Fruit fly (Drosophila melanogaster) whole organism, embryonic: Measurements from ENCODE around the gene CG12661.

Source experiments
- CG10321 ChIP-seq: fragments of 200-800 bp; sonication (Bioruptor generic); IDR thresholded peaks from 2 replicates; pipeline ENCODE4 v1.3.6; 2022; ENCODE audit warnings: missing biosample characterization, missing genetic modification characterization
- CG11504 ChIP-seq: fragments of 200-800 bp; sonication (Bioruptor generic); optimal IDR thresholded peaks from 3 replicates; lab custom pipeline; 2019; ENCODE audit warnings: missing biosample characterization, mild to moderate bottlenecking, missing genetic modification characterization, moderate library complexity
- CG12942 ChIP-seq: fragments of 200-800 bp; sonication (Bioruptor generic); optimal IDR thresholded peaks from 3 replicates; lab custom pipeline; 2016; ENCODE audit warnings: missing biosample characterization, missing genetic modification characterization
- CG13894 ChIP-seq: fragments of 200-800 bp; sonication (Bioruptor generic); optimal IDR thresholded peaks from 3 replicates; lab custom pipeline; 2018; ENCODE audit warnings: missing biosample characterization, mild to moderate bottlenecking, missing genetic modification characterization, moderate library complexity
- CG15514 ChIP-seq: fragments of 200-800 bp; sonication (Bioruptor generic); optimal IDR thresholded peaks from 3 replicates; lab custom pipeline; 2017; ENCODE audit warnings: missing biosample characterization, missing genetic modification characterization, mild to moderate bottlenecking, moderate library complexity, missing genetic modification reagents
- CG1602 ChIP-seq: fragments of 200-800 bp; sonication (Bioruptor generic); optimal IDR thresholded peaks from 3 replicates; lab custom pipeline; 2016; ENCODE audit warnings: missing biosample characterization, missing genetic modification characterization
- CG17186 ChIP-seq: fragments of 200-800 bp; sonication (Bioruptor generic); optimal IDR thresholded peaks from 3 replicates; lab custom pipeline; 2017; ENCODE audit warnings: missing biosample characterization, missing genetic modification reagents, missing genetic modification characterization
- CG17568 ChIP-seq: fragments of 200-800 bp; sonication (Bioruptor generic); optimal IDR thresholded peaks from 2 replicates; lab custom pipeline; 2018; ENCODE audit warnings: missing biosample characterization, mild to moderate bottlenecking, missing genetic modification characterization, moderate library complexity
- CG18262 ChIP-seq: fragments of 200-800 bp; optimal IDR thresholded peaks from 3 replicates; lab custom pipeline; 2019; ENCODE audit warnings: missing biosample characterization, mild to moderate bottlenecking, missing genetic modification characterization, moderate library complexity
- CG18476 ChIP-seq: fragments of 200-800 bp; sonication (Bioruptor generic); optimal IDR thresholded peaks from 2 replicates; lab custom pipeline; 2016; ENCODE audit warnings: missing biosample characterization, mild to moderate bottlenecking, missing genetic modification characterization
- CG18619 ChIP-seq: fragments of 200-800 bp; sonication (Bioruptor generic); optimal IDR thresholded peaks from 3 replicates; lab custom pipeline; 2017; ENCODE audit warnings: missing biosample characterization, mild to moderate bottlenecking, missing genetic modification characterization
- CG32772 ChIP-seq: fragments of 200-800 bp; sonication (Bioruptor generic); IDR thresholded peaks from 2 replicates; pipeline ENCODE4 v1.3.6; 2022; ENCODE audit warnings: missing biosample characterization, missing genetic modification characterization
- CG33213 ChIP-seq: fragments of 200-800 bp; sonication (Bioruptor generic); optimal IDR thresholded peaks from 3 replicates; lab custom pipeline; 2016; ENCODE audit warnings: missing biosample characterization, missing genetic modification characterization
- CG4360 ChIP-seq: fragments of 200-800 bp; sonication (Bioruptor generic); IDR thresholded peaks from 2 replicates; pipeline ENCODE4 v1.3.6; 2022; ENCODE audit warnings: missing biosample characterization, missing genetic modification characterization
- CG43689 ChIP-seq: fragments of 200-800 bp; sonication (Bioruptor generic); IDR thresholded peaks from 2 replicates; pipeline ENCODE4 v1.3.6; 2022; ENCODE audit warnings: missing biosample characterization, missing genetic modification characterization
- CG8765 ChIP-seq: fragments of 200-800 bp; sonication (Bioruptor generic); IDR thresholded peaks from 2 replicates; pipeline ENCODE4 v1.3.6; 2022; ENCODE audit warnings: missing biosample characterization, missing genetic modification characterization
- CkIIα-i1 ChIP-seq: fragments of 200-800 bp; sonication (Bioruptor generic); IDR thresholded peaks from 2 replicates; pipeline ENCODE4 v1.3.6; 2022; ENCODE audit warnings: missing biosample characterization, missing genetic modification characterization
- Dbx ChIP-seq: fragments of 200-800 bp; sonication (Bioruptor generic); IDR thresholded peaks from 3 replicates; pipeline ENCODE4 v1.3.6; 2022; ENCODE audit warnings: missing biosample characterization, missing genetic modification characterization
- Dek ChIP-seq: fragments of 200-800 bp; sonication (Bioruptor generic); optimal IDR thresholded peaks from 3 replicates; lab custom pipeline; 2019; ENCODE audit warnings: missing biosample characterization, mild to moderate bottlenecking, missing genetic modification characterization, moderate library complexity
- Dp ChIP-seq: fragments of 200-800 bp; sonication (Bioruptor generic); optimal IDR thresholded peaks from 2 replicates; lab custom pipeline; 2018; ENCODE audit warnings: missing biosample characterization, mild to moderate bottlenecking, missing genetic modification characterization, moderate library complexity
- Gug ChIP-seq: fragments of 200-800 bp; sonication (Bioruptor generic); IDR thresholded peaks from 4 replicates; pipeline ENCODE4 v1.3.6; 2022; ENCODE audit warnings: missing biosample characterization, missing genetic modification characterization
- HLH3B ChIP-seq: fragments of 200-800 bp; sonication (Bioruptor generic); IDR thresholded peaks from 2 replicates; pipeline ENCODE4 v1.3.6; 2022; ENCODE audit warnings: missing biosample characterization, missing genetic modification characterization
- Mad ChIP-seq: fragments of 200-800 bp; sonication (Bioruptor generic); optimal IDR thresholded peaks from 2 replicates; lab custom pipeline; 2016; ENCODE audit warnings: missing biosample characterization, missing genetic modification characterization
- Mrtf ChIP-seq: fragments of 200-800 bp; sonication (Bioruptor generic); IDR thresholded peaks from 3 replicates; pipeline ENCODE4 v1.3.6; 2022; ENCODE audit warnings: missing biosample characterization, missing genetic modification characterization
- Myb ChIP-seq: fragments of 200-800 bp; sonication (Bioruptor generic); optimal IDR thresholded peaks from 2 replicates; lab custom pipeline; 2016; ENCODE audit warnings: missing biosample characterization, missing genetic modification characterization
- NK7.1 ChIP-seq: fragments of 200-800 bp; sonication (Bioruptor generic); optimal IDR thresholded peaks from 3 replicates; lab custom pipeline; 2016; ENCODE audit warnings: missing biosample characterization, missing genetic modification characterization
- PHDP ChIP-seq: fragments of 200-800 bp; sonication (Bioruptor generic); optimal IDR thresholded peaks from 3 replicates; lab custom pipeline; 2018; ENCODE audit warnings: missing biosample characterization, mild to moderate bottlenecking, missing genetic modification characterization, moderate library complexity
- Ravus ChIP-seq: fragments of 200-800 bp; sonication (Bioruptor generic); IDR thresholded peaks from 2 replicates; pipeline ENCODE4 v1.3.6; 2022; ENCODE audit warnings: missing biosample characterization, missing genetic modification characterization
- Scr ChIP-seq: fragments of 200-800 bp; sonication (Bioruptor generic); IDR thresholded peaks from 2 replicates; pipeline ENCODE4 v1.3.6; 2022; ENCODE audit warnings: missing biosample characterization, missing genetic modification characterization; ENCODE audit not compliant: partially characterized antibody
- Sin3A ChIP-seq: fragments of >200 bp; optimal IDR thresholded peaks from 2 replicates; lab custom pipeline; 2018
- Spps ChIP-seq: fragments of 200-800 bp; sonication (Bioruptor generic); optimal IDR thresholded peaks from 2 replicates; lab custom pipeline; 2018; ENCODE audit warnings: missing biosample characterization, mild to moderate bottlenecking, missing genetic modification characterization
- cwo ChIP-seq: fragments of 200-800 bp; sonication (Bioruptor generic); optimal IDR thresholded peaks from 3 replicates; lab custom pipeline; 2017; ENCODE audit warnings: missing biosample characterization, missing genetic modification characterization, mild to moderate bottlenecking, moderate library complexity, missing genetic modification reagents
- eve ChIP-seq, 2 experiments: fragments of >200 bp; optimal IDR thresholded peaks; 2 replicates each; lab custom pipeline; 2017; ENCODE audit warnings: missing biosample characterization in 2 of 2, missing genetic modification characterization in 2 of 2
- exex ChIP-seq: fragments of 200-800 bp; sonication (Bioruptor generic); optimal IDR thresholded peaks from 4 replicates; lab custom pipeline; 2018; ENCODE audit warnings: missing biosample characterization, mild to moderate bottlenecking, missing genetic modification characterization, moderate library complexity
- hbn ChIP-seq: fragments of 200-800 bp; sonication (Bioruptor generic); IDR thresholded peaks from 2 replicates; pipeline ENCODE4 v1.3.6; 2022; ENCODE audit warnings: missing biosample characterization, missing genetic modification characterization; ENCODE audit not compliant: partially characterized antibody
- luna ChIP-seq: fragments of 200-800 bp; sonication (Bioruptor generic); optimal IDR thresholded peaks from 2 replicates; lab custom pipeline; 2016; ENCODE audit warnings: missing biosample characterization, missing genetic modification characterization
- nmo ChIP-seq: fragments of 200-800 bp; sonication (Bioruptor generic); optimal IDR thresholded peaks from 2 replicates; lab custom pipeline; 2018; ENCODE audit warnings: missing biosample characterization, mild to moderate bottlenecking, missing genetic modification characterization, moderate library complexity
- onecut ChIP-seq: fragments of 200-800 bp; sonication (Bioruptor generic); IDR thresholded peaks from 2 replicates; pipeline ENCODE4 v1.3.6; 2022; ENCODE audit warnings: missing biosample characterization, missing genetic modification characterization
- org-1 ChIP-seq: fragments of 200-800 bp; sonication (Bioruptor generic); optimal IDR thresholded peaks from 2 replicates; lab custom pipeline; 2017; ENCODE audit warnings: missing biosample characterization, missing genetic modification characterization
- pho ChIP-seq: fragments of 200-800 bp; sonication (Bioruptor generic); optimal IDR thresholded peaks from 2 replicates; lab custom pipeline; 2016; ENCODE audit warnings: missing biosample characterization, missing genetic modification characterization
- prd ChIP-seq, 3 experiments: fragments of >200 bp in 2 of 3; fragments of 200-800 bp in 1 of 3; sonication (Bioruptor generic) in 1 of 3; optimal IDR thresholded peaks in 2 of 3; IDR thresholded peaks in 1 of 3; 2 replicates in 2 of 3; 3 replicates in 1 of 3; pipeline versions ENCODE4 v1.3.6 to Lab custom; 2017 to 2022; ENCODE audit warnings: missing biosample characterization in 1 of 3, missing genetic modification characterization in 1 of 3
- pzg ChIP-seq: fragments of 200-800 bp; sonication (Bioruptor generic); optimal IDR thresholded peaks from 3 replicates; lab custom pipeline; 2018; ENCODE audit warnings: missing biosample characterization, mild to moderate bottlenecking, missing genetic modification characterization, moderate library complexity
- row ChIP-seq: fragments of 200-800 bp; sonication (Bioruptor generic); IDR thresholded peaks from 3 replicates; pipeline ENCODE4 v1.3.6; 2022; ENCODE audit warnings: missing biosample characterization, missing genetic modification characterization
- run ChIP-seq: fragments of 200-800 bp; sonication (Bioruptor generic); optimal IDR thresholded peaks from 3 replicates; lab custom pipeline; 2018; ENCODE audit warnings: missing biosample characterization, mild to moderate bottlenecking, missing genetic modification characterization
- sob ChIP-seq: fragments of 200-800 bp; sonication (Bioruptor generic); IDR thresholded peaks from 2 replicates; pipeline ENCODE4 v1.3.6; 2022; ENCODE audit warnings: missing biosample characterization, missing genetic modification characterization
- tll ChIP-seq, 2 experiments: fragments of 200-800 bp in 1 of 2; fragments of >200 bp in 1 of 2; sonication (Bioruptor generic) in 1 of 2; optimal IDR thresholded peaks; 2 replicates each; lab custom pipeline; 2017 to 2019; ENCODE audit warnings: missing biosample characterization in 2 of 2, missing genetic modification characterization in 2 of 2, mild to moderate bottlenecking in 1 of 2, moderate library complexity in 1 of 2
- trh ChIP-seq: fragments of 200-800 bp; sonication (Bioruptor generic); optimal IDR thresholded peaks from 2 replicates; lab custom pipeline; 2016; ENCODE audit warnings: missing biosample characterization, missing genetic modification characterization
- tup ChIP-seq: fragments of 200-800 bp; sonication (Bioruptor generic); optimal IDR thresholded peaks from 2 replicates; lab custom pipeline; 2016; ENCODE audit warnings: missing biosample characterization, mild to moderate bottlenecking, missing genetic modification characterization, moderate library complexity
- zfh1 ChIP-seq: fragments of 200-800 bp; sonication (Bioruptor generic); IDR thresholded peaks from 3 replicates; pipeline ENCODE4 v1.3.6; 2022; ENCODE audit warnings: missing biosample characterization, missing genetic modification characterization

The CG12661 gene

dm6 chrX:8891565-8892276 lies 31.8 kb downstream of the CG12661 start (continued):
- TF ChIP-seq trh (GFP tag; lab: Kevin White, UChicago) (peak; percentile 11), NK7.1 (GFP tag; lab: Kevin White, UChicago) (no peak), Sin3A (lab: Kevin White, UChicago) (no peak), prd (optimal IDR thresholded peaks at IDR 0.05; lab: Kevin White, UChicago) (no peak), prd (GFP tag; IDR thresholded peaks at IDR 0.05; lab: Robert Waterston, UW) (peak; percentile 71), CG8765 (no peak), zfh1 (GFP tag; lab: Robert Waterston, UW) (peak; percentile 60), tup (GFP tag; lab: Kevin White, UChicago) (no peak), CG17186 (GFP tag; lab: Kevin White, UChicago) (peak; percentile 8), HLH3B (GFP tag; lab: Robert Waterston, UW) (peak; percentile 77), org-1 (peak; percentile 63), CG18262 (peak; percentile 77), sob (GFP tag; lab: Robert Waterston, UW) (peak; percentile 76), Gug (GFP tag; lab: Robert Waterston, UW) (peak; percentile 52; the same call in 3 of the 4 replicates), nmo (GFP tag; lab: Kevin White, UChicago) (peak; percentile 85), CG10321 (GFP tag; lab: Robert Waterston, UW) (no peak), CG33213 (no peak), Dbx (GFP tag; lab: Robert Waterston, UW) (no peak), exex (no peak), CG1602 (GFP tag; lab: Kevin White, UChicago) (peak; percentile 38), hbn (GFP tag; lab: Robert Waterston, UW) (no peak), Myb (GFP tag; lab: Kevin White, UChicago) (no peak), Scr (GFP tag; lab: Robert Waterston, UW) (no peak), tll (GFP tag; optimal IDR thresholded peaks at IDR 0.05; lab: Kevin White, UChicago) (no peak), CG18476 (GFP tag; lab: Kevin White, UChicago) (peak; percentile 63), CG32772 (GFP tag; lab: Robert Waterston, UW) (peak; percentile 68), pzg (GFP tag; lab: Kevin White, UChicago) (no peak), Ravus (GFP tag; lab: Robert Waterston, UW) (peak; percentile 38), Dek (tag; lab: Kevin White, UChicago) (peak; percentile 71), CG11504 (tag; lab: Kevin White, UChicago) (peak; percentile 85), CG17568 (GFP tag; lab: Kevin White, UChicago) (no peak), Mrtf (GFP tag; lab: Robert Waterston, UW) (peak; percentile 54; the same call in 1 of the 3 replicates), onecut (peak; percentile 45), CG4360 (GFP tag; lab: Robert Waterston, UW) (peak; percentile 98), PHDP (tag; lab: Kevin White, UChicago) (peak; percentile 73), CG12942 (peak; percentile 63), CkIIα-i1 (GFP tag; lab: Robert Waterston, UW) (no peak), cwo (GFP tag; lab: Kevin White, UChicago) (peak; percentile 49), eve (GFP tag; optimal IDR thresholded peaks at IDR 0.05; lab: Kevin White, UChicago) (peak in 1 of 2 experiments; percentile 79), CG18619 (GFP tag; lab: Kevin White, UChicago) (peak; percentile 53), CG15514 (peak; percentile 23), row (GFP tag; lab: Robert Waterston, UW) (peak; percentile 90), luna (no peak), run (peak; percentile 43), Dp (GFP tag; lab: Kevin White, UChicago) (no peak), CG13894 (no peak), Mad (GFP tag; lab: Kevin White, UChicago) (peak; percentile 43), Spps (tag; lab: Kevin White, UChicago) (peak; percentile 13), CG43689 (GFP tag; lab: Robert Waterston, UW) (peak; percentile 57), pho (peak; percentile 36)
